Worm (Caenorhabditis elegans) whole organism, L4/young adult: Measurements from ENCODE around the gene fbxa-135.
"Not testable (repeated sequence)": the region's sequence is repeated elsewhere in the genome, so short reads cannot be mapped to it uniquely, and the experiment has no call there.

Experiments used
- W03F9.2 ChIP-seq: fragments of 150-350 bp; optimal IDR thresholded peaks from 2 replicates; lab custom pipeline; 2014; ENCODE audit warnings: missing biosample characterization, missing genetic modification characterization
- dao-5 ChIP-seq: sonication (generic microtip); optimal IDR thresholded peaks from 2 replicates; lab custom pipeline; 2016; ENCODE audit warnings: missing genotype, missing genetic modification characterization, moderate library complexity, missing compliant biosample characterization
- him-1 ChIP-seq: sonication (generic microtip); optimal IDR thresholded peaks from 2 replicates; lab custom pipeline; 2016; ENCODE audit warnings: missing genotype, missing genetic modification reagents, missing genetic modification characterization, missing compliant biosample characterization

Gene fbxa-135

DNA sequence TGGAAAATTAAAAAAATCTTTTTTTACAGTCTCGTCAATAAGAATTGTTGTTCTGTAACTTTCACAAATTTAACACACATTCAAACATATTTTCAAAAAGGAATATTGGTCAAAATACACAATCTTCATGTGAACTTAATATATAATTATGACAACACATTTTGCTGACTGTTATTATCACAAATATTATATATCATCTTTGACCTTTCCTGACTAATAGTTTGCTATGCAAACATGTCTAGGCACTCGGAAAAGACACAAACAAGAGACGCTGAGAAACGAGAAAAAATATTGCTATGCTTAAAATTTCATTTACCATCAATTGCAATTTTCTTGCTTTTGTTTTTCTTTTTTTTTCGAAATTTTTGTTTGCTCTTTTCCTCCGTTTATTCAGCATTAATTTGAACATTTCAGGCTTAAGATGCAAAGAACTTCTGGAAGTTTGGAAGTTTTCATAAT lies at the start of gene fbxa-135:
TSS of gene fbxa-135 (plus strand) at position 409 of the 459 bp plus-strand sequence.
- TF ChIP-seq him-1 (tag; lab: Kevin White, UChicago) (no peak), W03F9.2 (no peak)

DNA sequence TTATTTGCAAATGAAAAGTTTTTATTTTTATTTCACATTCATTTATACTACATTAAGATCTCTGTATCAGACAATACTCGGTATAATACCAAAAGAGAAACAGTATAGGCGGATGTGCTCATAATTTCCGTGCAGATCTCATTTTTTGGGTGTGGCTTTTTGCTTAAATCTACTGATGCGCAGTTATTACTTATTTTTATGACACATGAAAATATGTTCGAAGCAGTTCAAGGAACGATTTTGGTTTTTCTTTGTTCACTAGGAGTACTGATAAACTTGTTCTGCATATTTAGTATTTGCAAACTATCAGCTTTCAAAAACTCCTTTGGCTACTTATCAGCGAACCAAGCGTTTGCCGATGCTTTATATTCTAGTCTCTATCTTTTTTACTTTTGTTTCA lies 49.7 kb upstream of the fbxa-135 start, which contains the start of gene srx-58:
TSS of gene srx-58 (plus strand) at position 301 of the 400 bp plus-strand sequence.
- TF ChIP-seq dao-5 (tag; lab: Kevin White, UChicago), result no peak
- TF ChIP-seq him-1 (tag; lab: Kevin White, UChicago), result no peak
- TF ChIP-seq W03F9.2, result no peak

DNA sequence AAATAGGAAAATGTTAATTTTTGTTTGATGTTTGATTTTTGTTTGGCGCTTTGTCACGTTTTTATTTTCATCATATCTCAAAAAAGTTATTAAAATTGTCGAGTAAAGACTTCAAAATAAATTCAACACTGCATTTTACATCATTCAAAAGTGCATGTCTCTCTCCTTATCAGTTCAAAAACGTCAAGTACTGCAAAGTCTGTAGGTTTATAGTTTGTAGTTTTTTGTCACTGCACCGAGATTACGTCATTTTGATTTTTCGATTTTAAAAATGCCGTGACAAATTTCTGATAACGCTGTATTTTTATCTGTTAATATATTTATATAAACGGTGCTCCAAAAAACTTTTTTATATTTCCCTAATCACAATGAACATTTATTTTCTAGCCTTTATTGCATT lies 47.4 kb upstream of the fbxa-135 start, which contains the start of gene C29F3.7:
TSS of gene C29F3.7 (plus strand) at position 254 of the 400 bp plus-strand sequence.
- no peak for TF ChIP-seq dao-5 (tag; lab: Kevin White, UChicago)
- no peak for TF ChIP-seq him-1 (tag; lab: Kevin White, UChicago)
- TF ChIP-seq W03F9.2, result no peak

DNA sequence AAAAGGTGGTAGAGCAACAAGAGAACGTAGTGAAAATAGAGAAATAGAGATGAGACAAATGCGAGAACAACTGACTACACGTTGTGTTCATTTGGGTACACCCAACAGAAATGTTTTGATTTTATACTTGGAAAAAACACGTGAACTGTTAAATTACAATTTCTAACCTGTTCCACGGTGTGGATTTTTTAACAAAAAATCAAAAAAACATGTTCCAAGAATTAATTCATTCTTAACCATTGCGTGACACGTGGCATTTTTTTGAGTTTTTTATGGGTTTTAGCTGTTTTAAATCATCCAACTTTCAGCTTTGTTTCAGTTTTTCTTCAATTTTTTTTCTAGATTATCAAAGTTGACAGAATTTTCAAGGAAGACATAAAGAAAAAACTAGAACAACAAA lies 40.7 kb upstream of the fbxa-135 start, which contains the start of gene ech-1.1:
TSS of gene ech-1.1 (minus strand) at position 101 of the 400 bp plus-strand sequence.
- TF ChIP-seq him-1 (tag; lab: Kevin White, UChicago); dao-5 (tag; lab: Kevin White, UChicago); W03F9.2: not testable (repeated sequence)

DNA sequence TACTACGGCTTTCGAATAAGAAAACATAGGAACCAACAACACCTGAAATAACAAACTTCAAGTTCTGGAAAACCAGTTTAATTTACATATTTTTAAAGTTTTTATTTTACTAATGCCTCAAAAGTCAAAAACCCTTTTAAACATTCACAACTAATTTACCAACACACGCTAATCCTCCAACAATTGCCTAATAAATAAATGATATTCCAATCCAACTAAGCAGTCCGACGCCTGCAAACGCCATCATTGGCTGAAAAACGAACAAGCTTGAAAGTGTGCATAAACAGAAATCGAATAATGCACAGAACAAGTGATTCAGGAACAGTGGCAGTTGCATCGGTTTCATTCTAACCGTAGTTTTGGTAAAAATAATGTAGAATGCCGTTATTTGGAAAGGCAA lies 34.3 kb upstream of the fbxa-135 start:
- no peak for TF ChIP-seq W03F9.2
- TF ChIP-seq dao-5 (tag; lab: Kevin White, UChicago), result no peak
- no peak for TF ChIP-seq him-1 (tag; lab: Kevin White, UChicago)

DNA sequence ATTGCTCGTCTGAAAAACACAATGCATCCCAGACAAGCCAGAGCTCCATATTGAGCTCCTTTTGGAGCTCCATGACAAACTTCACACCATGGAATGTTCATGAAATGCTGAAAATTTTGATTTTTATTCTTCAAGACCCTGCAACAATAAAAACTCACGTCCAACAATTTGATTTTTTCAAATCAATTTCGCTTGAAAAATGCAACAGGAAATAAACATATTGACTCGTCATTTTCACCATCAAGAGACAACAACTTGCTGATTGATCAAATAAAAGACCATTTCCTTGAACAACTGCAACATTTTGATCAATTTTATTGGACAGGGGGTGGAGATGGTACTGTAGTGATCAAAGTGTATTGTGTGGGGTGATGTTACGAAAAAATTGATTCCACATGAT lies 32.4 kb upstream of the fbxa-135 start, which contains the start of gene nhr-269:
TSS of gene nhr-269 (minus strand) at position 101 of the 400 bp plus-strand sequence.
- no peak for TF ChIP-seq dao-5 (tag; lab: Kevin White, UChicago)
- TF ChIP-seq him-1 (tag; lab: Kevin White, UChicago), result no peak
- TF ChIP-seq W03F9.2, result no peak

DNA sequence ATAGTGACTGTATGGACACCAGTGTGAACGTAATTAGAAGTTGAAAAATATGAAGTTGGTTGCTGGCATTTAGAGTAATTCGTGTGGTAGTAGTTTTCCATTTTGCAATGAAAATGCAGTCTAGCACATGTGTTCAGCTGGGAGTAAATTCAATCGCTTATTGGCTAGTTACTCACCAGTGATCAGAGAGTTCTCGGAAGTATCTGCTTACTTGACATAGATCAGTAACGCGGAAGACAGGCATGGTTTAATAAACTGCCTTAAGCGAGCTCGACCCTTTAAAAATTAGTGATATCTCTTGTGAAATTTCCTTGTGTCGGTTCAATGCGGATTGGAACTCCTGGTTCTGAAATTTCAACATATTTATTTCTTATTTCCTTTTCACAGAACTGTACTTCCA lies 25.8 kb upstream of the fbxa-135 start, which contains the start of gene srh-52:
TSS of gene srh-52 (minus strand) at position 101 of the 400 bp plus-strand sequence.
- no peak for TF ChIP-seq W03F9.2
- no peak for TF ChIP-seq him-1 (tag; lab: Kevin White, UChicago)

DNA sequence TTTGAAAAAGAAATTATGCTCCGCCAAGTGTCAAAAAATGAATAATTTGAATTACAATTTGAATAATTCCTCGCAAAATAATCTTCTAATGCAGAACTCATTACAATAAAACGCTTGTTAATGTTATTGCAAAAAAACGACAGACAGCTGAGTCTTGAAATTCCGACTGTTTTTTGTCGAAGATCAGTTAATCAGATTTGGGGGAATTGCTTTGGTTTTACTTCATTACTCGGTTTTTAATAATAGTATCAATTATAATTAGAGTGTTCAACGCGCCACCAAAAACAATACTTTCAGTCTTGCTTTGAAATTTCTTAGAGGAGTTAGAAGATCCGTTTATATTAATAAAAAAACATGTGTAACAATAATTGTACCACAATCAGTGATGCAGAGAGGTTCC lies 24.2 kb upstream of the fbxa-135 start, which contains the start of gene srh-122:
TSS of gene srh-122 (minus strand) at position 101 of the 400 bp plus-strand sequence.
- TF ChIP-seq W03F9.2, result no peak
- TF ChIP-seq him-1 (tag; lab: Kevin White, UChicago), result no peak
- no peak for TF ChIP-seq dao-5 (tag; lab: Kevin White, UChicago)

DNA sequence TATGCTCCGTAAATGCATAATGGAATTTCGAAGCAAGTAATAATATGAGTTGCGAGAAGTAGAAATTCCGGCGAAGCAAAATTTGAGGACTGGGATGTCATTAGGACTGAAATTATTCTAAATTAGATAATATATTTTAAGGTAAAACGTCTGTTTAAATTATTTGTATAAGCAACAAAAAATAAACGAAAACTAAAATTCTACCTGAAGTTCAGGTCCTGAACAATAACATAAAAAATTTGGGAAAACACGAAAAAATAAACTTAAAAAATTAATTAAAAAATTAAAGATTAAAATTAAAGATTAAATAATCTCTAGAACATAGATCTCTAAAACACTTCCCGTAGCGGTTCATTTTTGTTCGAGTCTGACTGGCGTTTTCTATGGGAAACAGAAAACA lies 22.2 kb upstream of the fbxa-135 start, which contains the start of gene srh-251:
TSS of gene srh-251 (minus strand) at position 101 of the 400 bp plus-strand sequence.
- TF ChIP-seq him-1 (tag; lab: Kevin White, UChicago), result no peak
- no peak for TF ChIP-seq dao-5 (tag; lab: Kevin White, UChicago)
- no peak for TF ChIP-seq W03F9.2

DNA sequence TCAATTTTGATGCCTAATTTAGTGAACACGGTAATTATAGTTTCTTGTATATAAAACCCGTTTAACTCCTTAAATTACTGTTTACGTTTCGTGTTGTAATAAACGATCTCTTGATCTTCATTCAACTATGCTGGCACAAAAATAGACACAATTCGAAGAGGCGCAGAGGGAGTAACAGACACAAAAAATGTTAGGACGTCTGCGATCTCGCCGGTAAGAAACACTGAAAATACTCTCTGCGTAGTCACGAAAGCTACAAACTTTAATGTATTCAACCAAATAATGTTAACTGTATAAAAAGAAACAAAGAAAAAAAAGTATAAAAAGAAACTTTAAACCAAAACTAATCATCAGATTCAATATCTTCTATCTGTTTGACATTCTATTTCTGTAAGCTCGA lies 21.2 kb upstream of the fbxa-135 start, which contains the start of gene dhs-23:
TSS of gene dhs-23 (plus strand) at position 363 of the 400 bp plus-strand sequence.
- TF ChIP-seq W03F9.2 (no peak), dao-5 (tag; lab: Kevin White, UChicago) (no peak), him-1 (tag; lab: Kevin White, UChicago) (no peak)

DNA sequence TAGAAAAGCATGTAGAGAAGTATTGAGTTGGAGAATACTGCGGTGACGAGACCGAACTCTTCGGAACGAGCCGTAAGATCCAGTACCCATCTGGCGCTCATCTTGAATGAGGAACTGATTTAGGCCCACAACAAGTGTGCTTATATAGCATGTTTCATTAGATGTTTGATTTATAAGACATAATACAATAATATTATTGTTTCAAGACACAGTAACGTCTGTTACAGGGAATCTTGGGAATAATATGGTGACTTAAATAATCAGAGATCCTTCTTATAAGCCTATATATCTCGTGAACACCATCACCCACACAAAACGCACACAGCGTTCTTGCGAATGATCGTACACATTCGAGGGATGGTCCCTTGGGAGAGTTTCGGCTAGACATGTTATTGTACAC lies 18.3 kb upstream of the fbxa-135 start, which contains the start of gene str-88:
TSS of gene str-88 (minus strand) at position 101 of the 400 bp plus-strand sequence.
- TF ChIP-seq him-1 (tag; lab: Kevin White, UChicago) (no peak), W03F9.2 (no peak), dao-5 (tag; lab: Kevin White, UChicago) (no peak)

DNA sequence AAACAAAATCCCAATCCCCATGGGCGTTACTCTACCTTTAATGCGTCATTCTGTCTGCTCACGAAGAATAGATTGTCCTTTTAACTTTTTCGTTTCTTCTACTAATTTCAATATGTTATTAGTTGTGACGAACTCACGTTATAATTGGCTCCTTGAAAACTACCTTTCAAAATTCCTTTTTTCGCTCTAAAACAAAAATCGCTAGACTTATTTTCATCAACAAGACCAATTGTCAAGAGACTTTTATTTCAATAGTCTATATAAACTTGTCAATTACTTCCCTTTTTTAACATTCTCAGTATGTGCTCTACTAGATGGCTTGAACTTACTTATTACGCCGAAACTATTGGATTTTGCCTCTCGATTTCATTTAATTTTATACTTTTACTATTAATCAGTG lies 17.3 kb upstream of the fbxa-135 start, which contains the start of gene str-102:
TSS of gene str-102 (plus strand) at position 301 of the 400 bp plus-strand sequence.
- TF ChIP-seq dao-5 (tag; lab: Kevin White, UChicago) (no peak), him-1 (tag; lab: Kevin White, UChicago) (no peak), W03F9.2 (no peak)

DNA sequence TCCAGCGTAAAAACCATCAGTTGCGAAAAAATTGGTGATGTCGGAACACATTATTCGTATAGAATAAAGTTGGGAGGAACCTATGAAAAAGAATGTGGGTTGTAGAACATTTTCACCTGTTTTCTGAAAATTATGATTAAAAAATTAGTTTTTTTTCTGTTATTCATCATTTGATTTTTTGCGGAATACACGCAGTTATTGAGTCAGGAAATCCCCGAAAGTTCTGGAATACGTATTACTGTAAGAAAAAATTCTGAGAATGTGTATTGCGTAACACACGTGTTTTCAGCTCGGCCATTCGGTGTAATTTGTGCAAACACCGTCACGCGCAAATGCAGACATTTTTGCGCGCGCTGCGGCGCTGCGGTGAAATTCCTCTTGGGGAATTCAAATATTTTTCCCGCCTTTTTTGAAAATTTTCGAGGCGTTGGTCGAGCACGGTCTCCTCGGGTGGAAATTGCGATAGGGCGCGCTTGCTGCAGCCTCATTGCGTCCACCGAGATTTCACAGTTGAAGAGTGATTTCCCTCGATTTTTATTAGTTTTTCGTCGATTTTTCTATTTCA lies 13.2 kb upstream of the fbxa-135 start, which contains the start of gene srh-170:
TSS of gene srh-170 (minus strand) at position 51 of the 565 bp plus-strand sequence.
- no peak for TF ChIP-seq dao-5 (tag; lab: Kevin White, UChicago)
- no peak for TF ChIP-seq W03F9.2
- TF ChIP-seq him-1 (tag; lab: Kevin White, UChicago), result no peak

DNA sequence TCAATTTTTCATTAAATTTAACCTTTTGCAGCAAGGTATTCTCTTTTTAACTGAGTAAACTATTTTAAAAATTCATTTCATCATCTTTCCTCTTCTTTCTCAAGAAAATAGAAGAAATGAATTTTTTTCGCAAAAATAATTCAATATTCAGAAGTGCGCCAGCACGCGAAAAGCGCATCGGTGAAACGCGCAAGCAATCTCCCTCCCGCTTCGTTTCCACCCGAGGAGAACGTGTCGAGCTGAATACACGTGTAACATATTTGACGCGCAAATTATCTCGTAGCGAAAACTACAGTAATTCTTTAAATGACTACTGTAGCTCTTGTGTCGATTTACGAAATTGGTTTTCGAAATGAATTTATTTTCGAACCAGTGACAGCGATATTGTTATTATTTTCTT lies 10.0 kb upstream of the fbxa-135 start:
- no peak for TF ChIP-seq him-1 (tag; lab: Kevin White, UChicago)
- TF ChIP-seq dao-5 (tag; lab: Kevin White, UChicago), result no peak
- TF ChIP-seq W03F9.2, result no peak
